Worm (Caenorhabditis elegans) whole organism, L2 larva: ENCODE measurements around the gene spp-10.

ENCODE experiments used
- C34F6.9 ChIP-seq: fragments of 150-350 bp; optimal IDR thresholded peaks from 2 replicates; lab custom pipeline; 2014; ENCODE audit warnings: missing biosample characterization, missing genetic modification characterization
- F13H6.1 ChIP-seq: sonication (generic microtip); optimal IDR thresholded peaks from 2 replicates; lab custom pipeline; 2016; ENCODE audit warnings: missing genetic modification characterization, missing compliant biosample characterization
- Y55F3AM.14 ChIP-seq: fragments of 200-800 bp; sonication (Bioruptor generic); optimal IDR thresholded peaks from 2 replicates; lab custom pipeline; 2018; ENCODE audit warnings: mild to moderate bottlenecking, missing genetic modification characterization, missing compliant biosample characterization
- ZK546.5 ChIP-seq: sonication (generic microtip); optimal IDR thresholded peaks from 2 replicates; lab custom pipeline; 2017; ENCODE audit warnings: missing biosample characterization, missing genetic modification characterization
- alr-1 ChIP-seq: fragments of 150-350 bp; optimal IDR thresholded peaks from 2 replicates; lab custom pipeline; 2014; ENCODE audit warnings: missing biosample characterization, missing genetic modification characterization
- aly-2 ChIP-seq: fragments of 150-350 bp; optimal IDR thresholded peaks from 2 replicates; lab custom pipeline; 2014; ENCODE audit warnings: missing biosample characterization, missing genetic modification characterization
- ama-1 ChIP-seq: fragments of 150-350 bp; optimal IDR thresholded peaks from 2 replicates; lab custom pipeline; 2018; ENCODE audit warnings: inconsistent platforms
- blmp-1 ChIP-seq: sonication (generic microtip); optimal IDR thresholded peaks from 2 replicates; lab custom pipeline; 2017; ENCODE audit warnings: missing genetic modification characterization, mild to moderate bottlenecking, missing compliant biosample characterization, antibody characterized with exemption, moderate library complexity; ENCODE audit not compliant: insufficient read depth
- ceh-16 ChIP-seq: fragments of 150-350 bp; optimal IDR thresholded peaks from 2 replicates; lab custom pipeline; 2014; ENCODE audit warnings: missing biosample characterization, missing genetic modification characterization
- ceh-82 ChIP-seq: fragments of 150-350 bp; optimal IDR thresholded peaks from 2 replicates; lab custom pipeline; 2014; ENCODE audit warnings: missing biosample characterization, missing genetic modification characterization
- crh-2 ChIP-seq: sonication (generic microtip); optimal IDR thresholded peaks from 2 replicates; lab custom pipeline; 2017; ENCODE audit warnings: missing biosample characterization, missing genetic modification characterization
- dmd-4 ChIP-seq: sonication (generic microtip); optimal IDR thresholded peaks from 2 replicates; lab custom pipeline; 2017; ENCODE audit warnings: missing biosample characterization, missing genetic modification characterization
- egl-27 ChIP-seq: sonication (generic microtip); optimal IDR thresholded peaks from 3 replicates; lab custom pipeline; 2017; ENCODE audit warnings: missing biosample characterization, missing genetic modification reagents, missing genetic modification characterization
- elt-1 ChIP-seq: fragments of 150-350 bp; optimal IDR thresholded peaks from 2 replicates; lab custom pipeline; 2014; ENCODE audit warnings: missing biosample characterization, missing genetic modification characterization
- elt-3 ChIP-seq: sonication (generic microtip); optimal IDR thresholded peaks from 2 replicates; lab custom pipeline; 2017; ENCODE audit warnings: missing biosample characterization, missing genetic modification characterization
- fos-1 ChIP-seq: fragments of 150-350 bp; optimal IDR thresholded peaks from 2 replicates; lab custom pipeline; 2014; ENCODE audit warnings: missing biosample characterization, missing genetic modification characterization
- gmeb-1 ChIP-seq: fragments of 150-350 bp; optimal IDR thresholded peaks from 2 replicates; lab custom pipeline; 2014; ENCODE audit warnings: missing biosample characterization, missing genetic modification characterization
- lin-13 ChIP-seq: fragments of 150-350 bp; optimal IDR thresholded peaks from 2 replicates; lab custom pipeline; 2014; ENCODE audit warnings: missing biosample characterization, missing genetic modification reagents, missing genetic modification characterization
- lsy-2 ChIP-seq, 2 experiments: fragments of 150-350 bp in 1 of 2; sonication (generic microtip) in 1 of 2; optimal IDR thresholded peaks; 2 replicates each; lab custom pipeline; 2014 to 2017; ENCODE audit warnings: missing biosample characterization in 2 of 2, missing genetic modification characterization in 2 of 2
- mab-5 ChIP-seq: fragments of 150-350 bp; optimal IDR thresholded peaks from 2 replicates; lab custom pipeline; 2014; ENCODE audit warnings: missing biosample characterization, missing genetic modification characterization
- mbf-1 ChIP-seq: sonication (generic microtip); optimal IDR thresholded peaks from 2 replicates; lab custom pipeline; 2017; ENCODE audit warnings: missing biosample characterization, missing genetic modification characterization
- mdl-1 ChIP-seq, 2 experiments: fragments of 150-350 bp in 1 of 2; sonication (generic microtip) in 1 of 2; optimal IDR thresholded peaks; 2 replicates each; lab custom pipeline; 2017; ENCODE audit warnings: missing biosample characterization in 2 of 2, missing genetic modification characterization in 2 of 2
- nhr-10 ChIP-seq: sonication (generic microtip); optimal IDR thresholded peaks from 2 replicates; lab custom pipeline; 2017; ENCODE audit warnings: missing biosample characterization, missing genetic modification characterization
- nhr-11 ChIP-seq: fragments of 150-350 bp; optimal IDR thresholded peaks from 2 replicates; lab custom pipeline; 2014; ENCODE audit warnings: missing biosample characterization, missing genetic modification characterization
- nhr-12 ChIP-seq: fragments of 150-350 bp; optimal IDR thresholded peaks from 2 replicates; lab custom pipeline; 2014; ENCODE audit warnings: missing biosample characterization, missing genetic modification characterization
- nhr-129 ChIP-seq: fragments of 150-350 bp; optimal IDR thresholded peaks from 2 replicates; lab custom pipeline; 2014; ENCODE audit warnings: missing biosample characterization, missing genetic modification characterization
- nhr-21 ChIP-seq: fragments of 150-350 bp; optimal IDR thresholded peaks from 2 replicates; lab custom pipeline; 2014; ENCODE audit warnings: missing biosample characterization, missing genetic modification characterization
- nhr-237 ChIP-seq: fragments of 150-350 bp; optimal IDR thresholded peaks from 2 replicates; lab custom pipeline; 2014; ENCODE audit warnings: missing biosample characterization, missing genetic modification characterization
- nhr-25 ChIP-seq: fragments of 150-350 bp; sonication (generic microtip); optimal IDR thresholded peaks from 3 replicates; lab custom pipeline; 2014; ENCODE audit warnings: missing biosample characterization, missing genetic modification characterization
- nhr-6 ChIP-seq: fragments of 150-350 bp; optimal IDR thresholded peaks from 2 replicates; lab custom pipeline; 2014; ENCODE audit warnings: missing biosample characterization, missing genetic modification characterization
- nhr-77 ChIP-seq: fragments of 150-350 bp; optimal IDR thresholded peaks from 2 replicates; lab custom pipeline; 2014; ENCODE audit warnings: missing biosample characterization, missing genetic modification characterization
- peb-1 ChIP-seq: fragments of 150-350 bp; optimal IDR thresholded peaks from 2 replicates; lab custom pipeline; 2014; ENCODE audit warnings: missing biosample characterization, missing genetic modification characterization
- sem-4 ChIP-seq: fragments of 150-350 bp; optimal IDR thresholded peaks from 2 replicates; lab custom pipeline; 2014; ENCODE audit warnings: missing biosample characterization, missing genetic modification reagents, missing genetic modification characterization
- skn-1 ChIP-seq: sonication (generic microtip); optimal IDR thresholded peaks from 2 replicates; lab custom pipeline; 2017; ENCODE audit warnings: missing biosample characterization, missing genetic modification characterization
- sma-3 ChIP-seq: sonication (generic microtip); optimal IDR thresholded peaks from 2 replicates; lab custom pipeline; 2016; ENCODE audit warnings: missing genetic modification reagents, missing genetic modification characterization, missing compliant biosample characterization
- sma-9 ChIP-seq, 2 experiments: fragments of 150-350 bp in 1 of 2; sonication (generic microtip) in 1 of 2; optimal IDR thresholded peaks; 2 replicates each; lab custom pipeline; 2014 to 2016; ENCODE audit warnings: missing genetic modification characterization in 2 of 2, mild to moderate bottlenecking in 1 of 2, missing biosample characterization in 1 of 2, missing compliant biosample characterization in 1 of 2, missing genetic modification reagents in 1 of 2, moderate library complexity in 1 of 2
- snpc-4 ChIP-seq: fragments of 150-350 bp; optimal IDR thresholded peaks from 2 replicates; lab custom pipeline; 2014; ENCODE audit warnings: missing biosample characterization, missing genetic modification characterization
- unc-39 ChIP-seq: fragments of 150-350 bp; optimal IDR thresholded peaks from 2 replicates; lab custom pipeline; 2014; ENCODE audit warnings: missing biosample characterization, missing genetic modification characterization
- unc-55 ChIP-seq: fragments of 150-350 bp; sonication (generic microtip); optimal IDR thresholded peaks from 3 replicates; lab custom pipeline; 2014; ENCODE audit warnings: missing biosample characterization, missing genetic modification reagents, missing genetic modification characterization
- unc-62 ChIP-seq: fragments of 150-350 bp; optimal IDR thresholded peaks from 2 replicates; lab custom pipeline; 2014; ENCODE audit warnings: missing biosample characterization, missing genetic modification reagents, missing genetic modification characterization
- zag-1 ChIP-seq: fragments of 150-350 bp; optimal IDR thresholded peaks from 2 replicates; lab custom pipeline; 2014; ENCODE audit warnings: missing biosample characterization, missing genetic modification characterization
- ztf-4 ChIP-seq: fragments of 150-350 bp; optimal IDR thresholded peaks from 2 replicates; lab custom pipeline; 2014; ENCODE audit warnings: missing biosample characterization, missing genetic modification characterization

spp-10 gene

ce11 chrIV:8520594-8520993 is 43.6 kb downstream of the spp-10 start, which contains the start of gene pkg-2:
Gene pkg-2 (plus strand): TSS chrIV:8520894.
- TF ChIP-seq unc-62 (GFP tag; lab: Kevin White, UChicago) (no peak), mab-5 (tag; lab: Kevin White, UChicago) (no peak), sem-4 (tag; lab: Kevin White, UChicago) (no peak), nhr-10 (no peak)

- TF ChIP-seq sma-9 (GFP tag; optimal IDR thresholded peaks at IDR 0.05; lab: Kevin White, UChicago) (no peak), sma-9 (tag; optimal IDR thresholded peaks at IDR 0.05; lab: Kevin White, UChicago) (no peak), peb-1 (tag; lab: Kevin White, UChicago) (no peak), ztf-4 (tag; lab: Kevin White, UChicago) (no peak), zag-1 (tag; lab: Kevin White, UChicago) (no peak), nhr-6 (no peak), nhr-129 (tag; lab: Kevin White, UChicago) (no peak), fos-1 (tag; lab: Kevin White, UChicago) (no peak), nhr-12 (no peak), ama-1 (no peak), skn-1 (tag; lab: Kevin White, UChicago) (no peak)
- TF ChIP-seq, all 48 proteins: peak for 0
Observed at ce11 chrIV:8523981-8524380, 47.0 kb downstream of the spp-10 start.

ce11 chrIV:8526050-8526449 is 49.1 kb downstream of the spp-10 start:
- TF ChIP-seq Y55F3AM.14 (GFP tag; lab: Kevin White, UChicago): peak; percentile 62
- no peak for TF ChIP-seq mbf-1 (tag; lab: Kevin White, UChicago)
- peak; percentile 79 for TF ChIP-seq nhr-6
- TF ChIP-seq egl-27 (tag; lab: Kevin White, UChicago): peak; percentile 62
- no peak for TF ChIP-seq alr-1 (tag; lab: Kevin White, UChicago)
- TF ChIP-seq lsy-2 (tag; optimal IDR thresholded peaks at IDR 0.05; lab: Kevin White, UChicago): peak in 1 of 2 experiments; percentile 86
- peak; percentile 88 for TF ChIP-seq nhr-129 (tag; lab: Kevin White, UChicago)
- TF ChIP-seq crh-2 (tag; lab: Kevin White, UChicago): peak; percentile 63
- TF ChIP-seq sem-4 (tag; lab: Kevin White, UChicago): peak; percentile 18
- no peak for TF ChIP-seq nhr-237 (tag; lab: Kevin White, UChicago)
- peak; percentile 65 for TF ChIP-seq ztf-4 (tag; lab: Kevin White, UChicago)
- peak; percentile 88 for TF ChIP-seq sma-3 (GFP tag; lab: Kevin White, UChicago)
- TF ChIP-seq sma-9 (GFP tag; optimal IDR thresholded peaks at IDR 0.05; lab: Kevin White, UChicago): peak; percentile 97
- peak; percentile 77 for TF ChIP-seq sma-9 (tag; optimal IDR thresholded peaks at IDR 0.05; lab: Kevin White, UChicago)
- TF ChIP-seq C34F6.9 (tag; lab: Kevin White, UChicago): peak; percentile 11
- TF ChIP-seq unc-62 (GFP tag; lab: Kevin White, UChicago): peak; percentile 23
- peak; percentile 43 for TF ChIP-seq blmp-1 (tag; lab: Kevin White, UChicago)
- peak; percentile 68 for TF ChIP-seq fos-1 (tag; lab: Kevin White, UChicago)
- peak; percentile 87 for TF ChIP-seq nhr-21 (tag; lab: Kevin White, UChicago)
- TF ChIP-seq F13H6.1 (tag; lab: Kevin White, UChicago): peak; percentile 92
- TF ChIP-seq nhr-10: no peak
- TF ChIP-seq mdl-1 (tag; optimal IDR thresholded peaks at IDR 0.05; lab: Kevin White, UChicago): peak in 1 of 2 experiments; percentile 44

ce11 chrIV:8526579-8526978 is 49.6 kb downstream of the spp-10 start:
- TF ChIP-seq nhr-25 (peak; percentile 11), zag-1 (tag; lab: Kevin White, UChicago) (no peak), crh-2 (tag; lab: Kevin White, UChicago) (peak; percentile 7), ceh-16 (tag; lab: Kevin White, UChicago) (no peak)

- TF ChIP-seq unc-55 (no peak), dmd-4 (tag; lab: Kevin White, UChicago) (no peak), sma-3 (GFP tag; lab: Kevin White, UChicago) (peak; percentile 99), lin-13 (GFP tag; lab: Kevin White, UChicago) (peak; percentile 43), nhr-21 (tag; lab: Kevin White, UChicago) (peak; percentile 98), blmp-1 (tag; lab: Kevin White, UChicago) (peak; percentile 78), ceh-82 (tag; lab: Kevin White, UChicago) (no peak), gmeb-1 (tag; lab: Kevin White, UChicago) (peak; percentile 78), F13H6.1 (tag; lab: Kevin White, UChicago) (peak; percentile 99), ZK546.5 (no peak), unc-39 (tag; lab: Kevin White, UChicago) (no peak), nhr-11 (peak; percentile 34), nhr-25 (peak; percentile 90), nhr-77 (tag; lab: Kevin White, UChicago) (peak; percentile 46), ztf-4 (tag; lab: Kevin White, UChicago) (peak; percentile 14), lsy-2 (tag; optimal IDR thresholded peaks at IDR 0.05; lab: Kevin White, UChicago) (peak in 1 of 2 experiments; percentile 89), nhr-237 (tag; lab: Kevin White, UChicago) (no peak), ceh-16 (tag; lab: Kevin White, UChicago) (no peak), elt-1 (no peak), peb-1 (tag; lab: Kevin White, UChicago) (no peak), alr-1 (tag; lab: Kevin White, UChicago) (no peak), snpc-4 (tag; lab: Kevin White, UChicago) (no peak), nhr-10 (peak; percentile 49), zag-1 (tag; lab: Kevin White, UChicago) (no peak), elt-3 (no peak), skn-1 (tag; lab: Kevin White, UChicago) (no peak), aly-2 (tag; lab: Kevin White, UChicago) (no peak), egl-27 (tag; lab: Kevin White, UChicago) (peak; percentile 95)
Observed at ce11 chrIV:8527598-8528012, 50.6 kb downstream of the spp-10 start.
